Fruit fly (Drosophila melanogaster) whole organism, adult: ENCODE data around the gene Graf.

Experiments
- CG12768 ChIP-seq: fragments of 200-800 bp; sonication (Bioruptor generic); optimal IDR thresholded peaks from 2 replicates; lab custom pipeline; 2017; ENCODE audit warnings: missing biosample characterization, missing genetic modification characterization, mild to moderate bottlenecking, moderate library complexity, missing genetic modification reagents
- CG1620 ChIP-seq: fragments of 200-800 bp; sonication (Bioruptor generic); optimal IDR thresholded peaks from 2 replicates; lab custom pipeline; 2016; ENCODE audit warnings: missing biosample characterization, missing genetic modification characterization
- Clk ChIP-seq: fragments of 200-800 bp; sonication (Bioruptor generic); optimal IDR thresholded peaks from 2 replicates; lab custom pipeline; 2017; ENCODE audit warnings: missing biosample characterization, missing genetic modification characterization
- Hr96 ChIP-seq: fragments of 200-800 bp; sonication (Bioruptor generic); optimal IDR thresholded peaks from 2 replicates; lab custom pipeline; 2016; ENCODE audit warnings: missing biosample characterization, missing genetic modification characterization
- cic ChIP-seq: fragments of 200-800 bp; sonication (Bioruptor generic); optimal IDR thresholded peaks from 2 replicates; lab custom pipeline; 2017; ENCODE audit warnings: missing biosample characterization, mild to moderate bottlenecking, missing genetic modification characterization, moderate library complexity
- cnc ChIP-seq, 2 experiments: fragments of >200 bp; optimal IDR thresholded peaks; 2 replicates each; lab custom pipeline; 2017
- kay ChIP-seq: fragments of 200-800 bp; sonication (Bioruptor generic); peaks from one replicate; lab custom pipeline; 2016; ENCODE audit warnings: missing biosample characterization, missing genetic modification characterization, borderline replicate concordance
- tj ChIP-seq: fragments of 200-800 bp; sonication (Bioruptor generic); optimal IDR thresholded peaks from 3 replicates; lab custom pipeline; 2017; ENCODE audit warnings: missing biosample characterization, mild to moderate bottlenecking, missing genetic modification characterization, moderate library complexity
- toe ChIP-seq: fragments of 200-800 bp; sonication (Bioruptor generic); optimal IDR thresholded peaks from 2 replicates; lab custom pipeline; 2016; ENCODE audit warnings: missing biosample characterization, missing genetic modification characterization

- TF ChIP-seq kay: no peak
- TF ChIP-seq Hr96 (GFP tag; lab: Kevin White, UChicago): no peak
- peak; percentile 68 for TF ChIP-seq tj (GFP tag; lab: Kevin White, UChicago)
- TF ChIP-seq CG1620 (GFP tag; lab: Kevin White, UChicago): peak; percentile 20
- TF ChIP-seq cnc (optimal IDR thresholded peaks at IDR 0.05; lab: Kevin White, UChicago): no peak
- TF ChIP-seq toe: no peak
- peak; percentile 70 for TF ChIP-seq cic (GFP tag; lab: Kevin White, UChicago)
- peak; percentile 45 for TF ChIP-seq CG12768 (GFP tag; lab: Kevin White, UChicago)
- no peak for TF ChIP-seq Clk
Observed at dm6 chrX:15788235-15789187, 28.0 kb upstream of the Graf start, which contains the start of gene Rhp.
